Worm (Caenorhabditis elegans) whole organism, young adult: ENCODE results near the gene C10F3.7.
A peak's percentile ranks its signal among the peaks of the same experiment; 100 is the strongest.

Source experiments
- B0261.1 ChIP-seq: sonication (generic microtip); optimal IDR thresholded peaks from 2 replicates; lab custom pipeline; 2016; ENCODE audit warnings: mild to moderate bottlenecking, missing genetic modification characterization, moderate library complexity, missing compliant biosample characterization
- B0336.3 ChIP-seq: fragments of 200-800 bp; sonication (Bioruptor generic); IDR thresholded peaks from 2 replicates; pipeline ENCODE4 v1.3.6; 2022; ENCODE audit warnings: missing genetic modification characterization, missing compliant biosample characterization
- F22D6.2 ChIP-seq: sonication (generic microtip); optimal IDR thresholded peaks from 2 replicates; lab custom pipeline; 2016; ENCODE audit warnings: mild to moderate bottlenecking, missing genetic modification characterization, missing compliant biosample characterization
- F23B12.7 ChIP-seq: sonication (generic microtip); optimal IDR thresholded peaks from 2 replicates; lab custom pipeline; 2017; ENCODE audit warnings: missing genetic modification characterization, mild to moderate bottlenecking, missing compliant biosample characterization, antibody characterized with exemption, moderate library complexity; ENCODE audit not compliant: insufficient read depth
- K12H6.12 ChIP-seq: fragments of 200-800 bp; sonication (Bioruptor generic); optimal IDR thresholded peaks from 2 replicates; lab custom pipeline; 2018; ENCODE audit warnings: mild to moderate bottlenecking, missing genetic modification characterization, missing compliant biosample characterization
- Y53G8AR.9 ChIP-seq: fragments of 200-800 bp; sonication (Bioruptor generic); conservative IDR thresholded peaks from 2 replicates; pipeline ENCODE4 v1.3.6; 2022; ENCODE audit warnings: missing genetic modification reagents, missing genetic modification characterization, missing compliant biosample characterization
- Y67H2A.10 ChIP-seq: fragments of 200-800 bp; sonication (Bioruptor generic); conservative IDR thresholded peaks from 2 replicates; pipeline ENCODE4 v1.3.6; 2022; ENCODE audit warnings: missing genetic modification reagents, missing genetic modification characterization, missing compliant biosample characterization
- Y95B8A.8 ChIP-seq: fragments of 200-800 bp; sonication (Bioruptor generic); IDR thresholded peaks from 2 replicates; pipeline ENCODE4 v1.3.6; 2022; ENCODE audit warnings: missing genetic modification reagents, missing genetic modification characterization, missing compliant biosample characterization
- ZK185.1 ChIP-seq: sonication (generic microtip); optimal IDR thresholded peaks from 2 replicates; lab custom pipeline; 2016; ENCODE audit warnings: mild to moderate bottlenecking, missing genetic modification characterization, missing compliant biosample characterization; ENCODE audit not compliant: poor library complexity, severe bottlenecking
- atf-7 ChIP-seq: sonication (generic microtip); optimal IDR thresholded peaks from 2 replicates; lab custom pipeline; 2017; ENCODE audit warnings: mild to moderate bottlenecking, missing genetic modification characterization, missing compliant biosample characterization
- attf-3 ChIP-seq: fragments of 200-800 bp; sonication (Bioruptor generic); conservative IDR thresholded peaks from 2 replicates; pipeline ENCODE4 v1.3.6; 2022; ENCODE audit warnings: missing genetic modification reagents, missing genetic modification characterization, missing compliant biosample characterization
- attf-5 ChIP-seq: fragments of 200-800 bp; sonication (Bioruptor generic); optimal IDR thresholded peaks from 2 replicates; lab custom pipeline; 2018; ENCODE audit warnings: mild to moderate bottlenecking, missing genetic modification characterization, missing compliant biosample characterization
- bed-2 ChIP-seq: fragments of 200-800 bp; sonication (Bioruptor generic); IDR thresholded peaks from 2 replicates; pipeline ENCODE4 v1.3.6; 2022; ENCODE audit warnings: missing genetic modification reagents, missing genetic modification characterization, missing compliant biosample characterization
- ccch-3 ChIP-seq: fragments of 200-800 bp; sonication (Bioruptor generic); optimal IDR thresholded peaks from 2 replicates; lab custom pipeline; 2018; ENCODE audit warnings: mild to moderate bottlenecking, missing genetic modification characterization, missing compliant biosample characterization
- cebp-1 ChIP-seq, 2 experiments: fragments of 200-800 bp in 1 of 2; sonication (Bioruptor generic) in 1 of 2; sonication (generic microtip) in 1 of 2; IDR thresholded peaks in 1 of 2; optimal IDR thresholded peaks in 1 of 2; 2 replicates each; pipeline versions ENCODE4 v1.3.6 to Lab custom; 2017 to 2022; ENCODE audit warnings: missing compliant biosample characterization in 2 of 2, missing genetic modification characterization in 2 of 2, mild to moderate bottlenecking in 1 of 2, missing genetic modification reagents in 1 of 2, moderate library complexity in 1 of 2
- ceh-100 ChIP-seq: fragments of 200-800 bp; sonication (Bioruptor generic); IDR thresholded peaks from 2 replicates; pipeline ENCODE4 v1.3.6; 2022; ENCODE audit warnings: missing genetic modification reagents, missing genetic modification characterization, missing compliant biosample characterization
- ceh-40 ChIP-seq: fragments of 200-800 bp; sonication (Bioruptor generic); IDR thresholded peaks from 2 replicates; pipeline ENCODE4 v1.3.6; 2022; ENCODE audit warnings: missing genetic modification characterization, missing compliant biosample characterization
- ceh-58 ChIP-seq: fragments of 200-800 bp; sonication (Bioruptor generic); IDR thresholded peaks from 2 replicates; pipeline ENCODE4 v1.3.6; 2022; ENCODE audit warnings: missing genetic modification characterization, missing compliant biosample characterization
- ceh-91 ChIP-seq: fragments of 200-800 bp; sonication (Bioruptor generic); IDR thresholded peaks from 2 replicates; pipeline ENCODE4 v1.3.6; 2022; ENCODE audit warnings: missing genetic modification reagents, missing genetic modification characterization, missing compliant biosample characterization
- dox-1 ChIP-seq: fragments of 200-800 bp; sonication (Bioruptor generic); IDR thresholded peaks from 2 replicates; pipeline ENCODE4 v1.3.6; 2022; ENCODE audit warnings: missing genetic modification reagents, missing genetic modification characterization, missing compliant biosample characterization
- efl-1 ChIP-seq: fragments of 150-350 bp; optimal IDR thresholded peaks from 2 replicates; lab custom pipeline; 2014; ENCODE audit warnings: missing biosample characterization, missing genetic modification reagents, missing genetic modification characterization
- ekl-4 ChIP-seq: fragments of 200-800 bp; sonication (Bioruptor generic); IDR thresholded peaks from 2 replicates; pipeline ENCODE4 v1.3.6; 2022; ENCODE audit warnings: missing genetic modification reagents, missing genetic modification characterization, missing compliant biosample characterization
- gei-17 ChIP-seq: fragments of 200-800 bp; sonication (Bioruptor generic); optimal IDR thresholded peaks from 2 replicates; lab custom pipeline; 2018; ENCODE audit warnings: mild to moderate bottlenecking, missing genetic modification characterization, missing compliant biosample characterization
- him-1 ChIP-seq: sonication (generic microtip); optimal IDR thresholded peaks from 2 replicates; lab custom pipeline; 2016; ENCODE audit warnings: missing genotype, missing genetic modification reagents, missing genetic modification characterization, missing compliant biosample characterization
- hrde-1 ChIP-seq: sonication (generic microtip); optimal IDR thresholded peaks from 2 replicates; lab custom pipeline; 2016; ENCODE audit warnings: missing genetic modification characterization, mild to moderate bottlenecking, missing compliant biosample characterization, moderate library complexity, missing genotype, missing genetic modification reagents, borderline replicate concordance
- hsf-1 ChIP-seq: fragments of 200-800 bp; sonication (Bioruptor generic); IDR thresholded peaks from 2 replicates; pipeline ENCODE4 v1.3.6; 2022; ENCODE audit warnings: missing genetic modification reagents, missing genetic modification characterization, missing compliant biosample characterization
- let-607 ChIP-seq, 2 experiments: fragments of 200-800 bp in 1 of 2; sonication (Bioruptor generic) in 1 of 2; sonication (generic microtip) in 1 of 2; optimal IDR thresholded peaks; 2 replicates each; lab custom pipeline; 2016 to 2018; ENCODE audit warnings: mild to moderate bottlenecking in 2 of 2, missing compliant biosample characterization in 2 of 2, missing genetic modification characterization in 2 of 2, moderate library complexity in 2 of 2, missing genotype in 1 of 2
- lin-26 ChIP-seq: fragments of 200-800 bp; sonication (Bioruptor generic); IDR thresholded peaks from 2 replicates; pipeline ENCODE4 v1.3.6; 2022; ENCODE audit warnings: missing genetic modification reagents, missing genetic modification characterization, missing compliant biosample characterization
- lin-54 ChIP-seq: fragments of 200-800 bp; sonication (Bioruptor generic); optimal IDR thresholded peaks from 2 replicates; lab custom pipeline; 2018; ENCODE audit warnings: mild to moderate bottlenecking, missing genetic modification characterization, missing compliant biosample characterization
- lsl-1 ChIP-seq: fragments of 200-800 bp; sonication (Bioruptor generic); optimal IDR thresholded peaks from 2 replicates; lab custom pipeline; 2018; ENCODE audit warnings: mild to moderate bottlenecking, missing genetic modification characterization, moderate library complexity, missing compliant biosample characterization
- madf-6 ChIP-seq: fragments of 200-800 bp; sonication (Bioruptor generic); IDR thresholded peaks from 2 replicates; pipeline ENCODE4 v1.3.6; 2022; ENCODE audit warnings: missing genetic modification reagents, missing genetic modification characterization, missing compliant biosample characterization
- mes-4 ChIP-seq: sonication (generic microtip); optimal IDR thresholded peaks from 2 replicates; lab custom pipeline; 2016; ENCODE audit warnings: missing genotype, missing genetic modification characterization, missing compliant biosample characterization
- mxl-1 ChIP-seq: sonication (generic microtip); optimal IDR thresholded peaks from 2 replicates; lab custom pipeline; 2016; ENCODE audit warnings: missing genetic modification characterization, missing compliant biosample characterization
- nfya-1 ChIP-seq: sonication (generic microtip); optimal IDR thresholded peaks from 2 replicates; lab custom pipeline; 2017; ENCODE audit warnings: antibody characterized with exemption, missing compliant biosample characterization, missing genetic modification characterization, borderline replicate concordance; ENCODE audit not compliant: insufficient read depth
- repo-1 ChIP-seq: sonication (generic microtip); optimal IDR thresholded peaks from 2 replicates; lab custom pipeline; 2017; ENCODE audit warnings: mild to moderate bottlenecking, missing genetic modification characterization, missing compliant biosample characterization
- rpc-1 ChIP-seq, 2 experiments: fragments of 150-350 bp in 1 of 2; sonication (generic microtip) in 1 of 2; optimal IDR thresholded peaks; 2 replicates each; lab custom pipeline; 2014 to 2018; ENCODE audit warnings: missing biosample characterization in 1 of 2, missing genetic modification characterization in 1 of 2, missing genetic modification reagents in 1 of 2, missing genotype in 1 of 2
- snpc-1.1 ChIP-seq: sonication (generic microtip); optimal IDR thresholded peaks from 2 replicates; lab custom pipeline; 2017; ENCODE audit warnings: missing genetic modification characterization, mild to moderate bottlenecking, missing compliant biosample characterization, antibody characterized with exemption, moderate library complexity, missing genotype, missing genetic modification reagents; ENCODE audit not compliant: insufficient read depth
- snpc-4 ChIP-seq, 5 experiments: fragments of 150-350 bp in 1 of 5; sonication (generic microtip) in 4 of 5; optimal IDR thresholded peaks; 2 replicates each; lab custom pipeline; 2014 to 2018; ENCODE audit warnings: missing genetic modification characterization in 5 of 5, missing biosample characterization in 3 of 5, antibody characterized with exemption in 2 of 5, mild to moderate bottlenecking in 2 of 5, missing compliant biosample characterization in 2 of 5, missing genotype in 2 of 5, moderate library complexity in 2 of 5, missing genetic modification reagents in 1 of 5
- somi-1 ChIP-seq: fragments of 200-800 bp; sonication (Bioruptor generic); optimal IDR thresholded peaks from 2 replicates; lab custom pipeline; 2018; ENCODE audit warnings: mild to moderate bottlenecking, missing genetic modification characterization, missing compliant biosample characterization
- unc-130 ChIP-seq: sonication (generic microtip); optimal IDR thresholded peaks from 2 replicates; lab custom pipeline; 2016; ENCODE audit warnings: missing genetic modification reagents, missing genetic modification characterization, missing compliant biosample characterization
- xnd-1 ChIP-seq: sonication (generic microtip); optimal IDR thresholded peaks from 2 replicates; lab custom pipeline; 2016; ENCODE audit warnings: missing genotype, missing genetic modification reagents, missing genetic modification characterization, missing compliant biosample characterization
- ztf-3 ChIP-seq: fragments of 200-800 bp; sonication (Bioruptor generic); optimal IDR thresholded peaks from 2 replicates; lab custom pipeline; 2018; ENCODE audit warnings: mild to moderate bottlenecking, missing genetic modification characterization, missing compliant biosample characterization

C10F3.7 gene

ce11 chrV:6018944-6019450, 32.3 kb upstream of the C10F3.7 start, which contains the start of gene picc-1 (continued):
- TF ChIP-seq K12H6.12, result no peak
- 0 out of 2 replicates have a peak, but pooled peaks have one; percentile 51 for TF ChIP-seq Y95B8A.8 (GFP tag; lab: Robert Waterston, UW)
- TF ChIP-seq snpc-4 (GFP tag; optimal IDR thresholded peaks at IDR 0.05; lab: Kevin White, UChicago), result no peak
- TF ChIP-seq snpc-4 (tag; optimal IDR thresholded peaks at IDR 0.05; lab: Kevin White, UChicago), result peak in 2 of 4 experiments; percentile 15 to 24
- no peak for TF ChIP-seq rpc-1 (optimal IDR thresholded peaks at IDR 0.05; lab: Kevin White, UChicago)
- TF ChIP-seq rpc-1 (tag; optimal IDR thresholded peaks at IDR 0.05; lab: Kevin White, UChicago), result no peak
- TF ChIP-seq attf-5 (GFP tag; lab: Kevin White, UChicago), result no peak
- peak; percentile 29 for TF ChIP-seq lin-54 (GFP tag; lab: Kevin White, UChicago)
- no peak for TF ChIP-seq hrde-1 (tag; lab: Kevin White, UChicago)
- TF ChIP-seq bed-2 (GFP tag; lab: Robert Waterston, UW), result no peak
- peak in 1 of 2 experiments; percentile 5 for TF ChIP-seq let-607 (tag; optimal IDR thresholded peaks at IDR 0.05; lab: Kevin White, UChicago)
- TF ChIP-seq ceh-58, result no peak
- peak; percentile 61 for TF ChIP-seq madf-6 (GFP tag; lab: Robert Waterston, UW)
- TF ChIP-seq hsf-1 (GFP tag; lab: Robert Waterston, UW), result 0 out of 2 replicates have a peak, but pooled peaks have one; percentile 51
- TF ChIP-seq B0336.3 (GFP tag; lab: Robert Waterston, UW), result peak; percentile 78
- peak; percentile 6 for TF ChIP-seq xnd-1 (tag; lab: Kevin White, UChicago)
- 0 out of 2 replicates have a peak, but pooled peaks have one; percentile 22 for TF ChIP-seq Y53G8AR.9 (GFP tag; lab: Robert Waterston, UW)
- no peak for TF ChIP-seq ccch-3 (GFP tag; lab: Kevin White, UChicago)
- TF ChIP-seq gei-17 (GFP tag; lab: Kevin White, UChicago), result no peak
- no peak for TF ChIP-seq mxl-1 (tag; lab: Kevin White, UChicago)
- TF ChIP-seq Y67H2A.10 (GFP tag; lab: Robert Waterston, UW), result no peak
- no peak for TF ChIP-seq ceh-100 (GFP tag; lab: Robert Waterston, UW)
- 0 out of 2 replicates have a peak, but pooled peaks have one; percentile 18 for TF ChIP-seq dox-1 (GFP tag; lab: Robert Waterston, UW)
- no peak for TF ChIP-seq atf-7
- TF ChIP-seq ekl-4 (GFP tag; lab: Robert Waterston, UW), result 0 out of 2 replicates have a peak, but pooled peaks have one; percentile 7
- TF ChIP-seq mes-4 (tag; lab: Kevin White, UChicago), result no peak
- no peak for TF ChIP-seq ceh-91 (GFP tag; lab: Robert Waterston, UW)
- no peak for TF ChIP-seq ceh-40 (GFP tag; lab: Robert Waterston, UW)
- TF ChIP-seq B0261.1 (tag; lab: Kevin White, UChicago), result no peak
- TF ChIP-seq cebp-1 (GFP tag; IDR thresholded peaks at IDR 0.05; lab: Robert Waterston, UW), result peak; percentile 21; the same call in 1 of the 2 replicates
- peak; percentile 7 for TF ChIP-seq cebp-1 (tag; optimal IDR thresholded peaks at IDR 0.05; lab: Kevin White, UChicago)
- TF ChIP-seq efl-1 (GFP tag; lab: Kevin White, UChicago), result no peak
- TF ChIP-seq repo-1, result no peak
- TF ChIP-seq him-1 (tag; lab: Kevin White, UChicago), result no peak
- TF ChIP-seq snpc-1.1 (tag; lab: Kevin White, UChicago), result no peak

DNA sequence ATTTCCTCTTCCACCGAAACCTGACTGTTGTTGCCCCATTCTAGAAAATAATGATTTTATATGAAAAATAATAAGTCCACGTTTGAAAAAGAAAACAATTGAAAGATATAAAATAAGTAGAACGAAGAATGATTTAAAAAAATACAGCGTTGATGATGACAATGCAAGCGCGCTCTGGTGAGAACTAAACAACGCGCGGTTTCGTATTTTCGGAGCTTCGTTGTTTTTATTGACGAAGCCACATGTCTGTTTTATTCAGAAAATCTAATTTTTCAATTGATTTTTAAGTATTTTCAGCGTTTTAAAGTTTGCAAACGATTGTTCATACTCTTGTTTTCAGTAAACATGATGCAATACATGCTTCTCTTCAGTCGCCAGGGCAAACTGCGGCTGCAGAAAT, 31.0 kb upstream of the C10F3.7 start, which contains the start of the genes rpt-2 and aps-1:
Gene rpt-2, minus strand, starts transcription at position 40 of the 400 bp plus-strand sequence.
Gene aps-1, plus strand, starts transcription at position 341 of the 400 bp plus-strand sequence.
- no peak for TF ChIP-seq F22D6.2 (tag; lab: Kevin White, UChicago)
- TF ChIP-seq unc-130 (GFP tag; lab: Kevin White, UChicago), result no peak
- TF ChIP-seq nfya-1 (tag; lab: Kevin White, UChicago), result no peak
- TF ChIP-seq cebp-1 (GFP tag; IDR thresholded peaks at IDR 0.05; lab: Robert Waterston, UW), result no peak
- peak; percentile 35 for TF ChIP-seq cebp-1 (tag; optimal IDR thresholded peaks at IDR 0.05; lab: Kevin White, UChicago)
- peak; percentile 7 for TF ChIP-seq efl-1 (GFP tag; lab: Kevin White, UChicago)
- TF ChIP-seq let-607 (tag; optimal IDR thresholded peaks at IDR 0.05; lab: Kevin White, UChicago), result peak in 1 of 2 experiments; percentile 33
- peak; percentile 79 for TF ChIP-seq attf-5 (GFP tag; lab: Kevin White, UChicago)
- peak; percentile 15 for TF ChIP-seq lsl-1 (GFP tag; lab: Kevin White, UChicago)
- TF ChIP-seq somi-1, result no peak
- TF ChIP-seq ZK185.1, result peak; percentile 38
- TF ChIP-seq K12H6.12, result no peak
- TF ChIP-seq lin-26, result no peak
- TF ChIP-seq Y67H2A.10 (GFP tag; lab: Robert Waterston, UW), result no peak
- no peak for TF ChIP-seq snpc-4 (GFP tag; optimal IDR thresholded peaks at IDR 0.05; lab: Kevin White, UChicago)
- peak in 3 of 4 experiments; percentile 3 to 66 (median 22) for TF ChIP-seq snpc-4 (tag; optimal IDR thresholded peaks at IDR 0.05; lab: Kevin White, UChicago)
- no peak for TF ChIP-seq ztf-3
- peak; percentile 99 for TF ChIP-seq attf-3 (GFP tag; lab: Robert Waterston, UW)
- TF ChIP-seq F23B12.7 (tag; lab: Kevin White, UChicago), result peak; percentile 32
